Worm (Caenorhabditis elegans): ENCODE results near the gene R02D5.9.

ce11 chrV:14556187-14556586 lies 45.3 kb upstream of the R02D5.9 start, which contains the start of gene srg-47:
- no peak for TF ChIP-seq flh-1 (GFP tag; optimal IDR thresholded peaks at IDR 0.05)
- TF ChIP-seq unc-62 (GFP tag; optimal IDR thresholded peaks at IDR 0.05): no peak
- no peak for TF ChIP-seq nhr-2 (tag; optimal IDR thresholded peaks at IDR 0.05)
- TF ChIP-seq nhr-237 (tag; optimal IDR thresholded peaks at IDR 0.05): no peak

Measured in whole organism, mixed stage, embryonic.